Fruit fly (Drosophila melanogaster): ENCODE data around the gene CG43085.

DNA sequence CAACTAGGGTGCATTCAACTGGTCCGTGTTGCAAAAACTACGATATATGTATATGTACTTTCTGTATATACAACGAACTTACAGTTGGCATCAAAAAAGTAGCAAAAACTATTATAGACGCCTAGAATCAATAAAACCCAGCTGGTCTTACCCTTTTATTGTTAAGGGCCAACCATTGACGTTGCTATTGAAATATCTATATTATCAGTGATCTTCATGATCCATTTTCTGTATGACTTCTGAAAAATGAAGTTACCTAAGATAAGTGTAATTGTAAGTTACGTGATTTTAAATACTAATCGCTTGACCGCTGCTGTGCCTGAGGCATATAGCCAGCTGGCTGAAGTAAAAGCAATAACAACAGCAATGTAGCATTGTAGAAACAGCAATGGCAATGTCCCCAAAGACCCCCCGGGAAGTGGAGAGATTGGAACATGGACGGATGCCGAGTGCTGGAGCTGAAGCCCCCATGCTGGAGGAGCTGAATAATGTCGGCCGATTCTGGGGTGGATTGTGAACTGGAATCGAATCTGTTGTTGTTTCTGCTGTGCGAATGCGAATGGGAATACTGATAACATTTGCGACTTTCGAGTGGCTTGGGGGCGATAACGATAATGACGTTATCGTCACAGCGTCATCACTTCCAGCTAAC lies 11.3 kb upstream of the CG43085 start:
- TF ChIP-seq CG33017 (tag; optimal IDR thresholded peaks at IDR 0.05) = peak; percentile 75
- peak; percentile 37 for TF ChIP-seq CG14711 (tag; optimal IDR thresholded peaks at IDR 0.05)
- no peak for TF ChIP-seq cnc (optimal IDR thresholded peaks at IDR 0.05)
- TF ChIP-seq Clk (GFP tag; optimal IDR thresholded peaks at IDR 0.05) = no peak
- TF ChIP-seq pad (GFP tag; optimal IDR thresholded peaks at IDR 0.05) = no peak
- TF ChIP-seq CG7101 (tag; optimal IDR thresholded peaks at IDR 0.05) = peak; percentile 55
- peak; percentile 39 for TF ChIP-seq tj (GFP tag; optimal IDR thresholded peaks at IDR 0.05)
- TF ChIP-seq Mnt (GFP tag; optimal IDR thresholded peaks at IDR 0.05) = peak; percentile 14
- TF ChIP-seq ovo (GFP tag; optimal IDR thresholded peaks at IDR 0.05) = no peak
- no peak for TF ChIP-seq Hr96 (GFP tag; optimal IDR thresholded peaks at IDR 0.05)
- TF ChIP-seq CG7045 (GFP tag; optimal IDR thresholded peaks at IDR 0.05) = peak; percentile 80
- TF ChIP-seq kay (GFP tag; ENCODE audit: borderline replicate concordance) = no peak
- TF ChIP-seq CG12768 (GFP tag; optimal IDR thresholded peaks at IDR 0.05) = peak; percentile 50
